Worm (Caenorhabditis elegans) whole organism, dauer: ENCODE measurements around the gene srh-243.

ENCODE experiments used
- unc-62 ChIP-seq: sonication (generic microtip); optimal IDR thresholded peaks from 2 replicates; lab custom pipeline; 2017; ENCODE audit warnings: missing biosample characterization, missing genetic modification reagents, missing genetic modification characterization

Gene srh-243

ce11 chrV:2899867-2900266, 29.6 kb downstream of the srh-243 start, which contains the start of gene str-46:
Gene str-46, minus strand, starts transcription at chrV:2899967.
- no peak for TF ChIP-seq unc-62 (GFP tag; lab: Kevin White, UChicago)

- TF ChIP-seq unc-62 (GFP tag; lab: Kevin White, UChicago), result no peak
Observed at ce11 chrV:2903227-2903626, 33.0 kb downstream of the srh-243 start, which contains the start of gene C31B8.7. Gene C31B8.7, minus strand, starts transcription at chrV:2903327.

ce11 chrV:2909525-2909924, 39.3 kb downstream of the srh-243 start, which contains the start of gene zmp-3:
Gene zmp-3, minus strand, starts transcription at chrV:2909625.
- TF ChIP-seq unc-62 (GFP tag; lab: Kevin White, UChicago), result no peak

- no peak for TF ChIP-seq unc-62 (GFP tag; lab: Kevin White, UChicago)
Observed at ce11 chrV:2912901-2913300, 42.7 kb downstream of the srh-243 start, which contains the start of gene C31B8.9. Gene C31B8.9, minus strand, starts transcription at chrV:2913001.

- no peak for TF ChIP-seq unc-62 (GFP tag; lab: Kevin White, UChicago)
Observed at ce11 chrV:2913948-2914347, 43.7 kb downstream of the srh-243 start, which contains the start of gene srh-146. Gene srh-146, plus strand, starts transcription at chrV:2914248.

ce11 chrV:2920125-2920524, 49.9 kb downstream of the srh-243 start:
- no peak for TF ChIP-seq unc-62 (GFP tag; lab: Kevin White, UChicago)
